Worm (Caenorhabditis elegans): Measurements from ENCODE around the gene pfk-1.1.

Gene pfk-1.1

DNA sequence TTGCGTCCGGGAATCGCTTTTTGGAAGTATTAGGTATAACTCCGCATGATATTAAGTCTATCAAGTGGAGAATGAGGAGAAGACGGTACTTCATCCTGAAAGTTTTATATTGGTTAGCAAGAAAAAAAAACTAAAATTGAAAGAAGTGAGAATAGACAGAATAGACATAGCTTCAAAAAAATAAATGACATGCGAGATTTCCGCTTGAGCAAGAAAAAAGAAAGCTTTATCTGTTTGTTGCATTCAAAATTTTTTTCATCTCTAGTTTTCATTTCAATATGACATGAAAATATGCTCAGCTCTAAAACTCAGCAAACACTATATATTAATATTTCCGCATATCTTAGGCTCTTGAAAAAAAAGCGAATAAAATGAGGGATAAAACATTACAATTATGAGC lies 16.8 kb upstream of the pfk-1.1 start, which contains the start of gene hst-3.2:
Gene hst-3.2 (minus strand): TSS at position 101 of the 400 bp plus-strand sequence.
- no peak for TF ChIP-seq sptf-2 (GFP tag; optimal IDR thresholded peaks at IDR 0.05)
- TF ChIP-seq F52B5.7 (tag; optimal IDR thresholded peaks at IDR 0.05): no peak
- no peak for TF ChIP-seq atf-7 (tag; optimal IDR thresholded peaks at IDR 0.05)

ce11 chrX:2924438-2924837 lies 16.2 kb upstream of the pfk-1.1 start:
- TF ChIP-seq B0035.1 (tag; optimal IDR thresholded peaks at IDR 0.05) (no peak), ztf-6 (GFP tag; IDR thresholded peaks at IDR 0.05) (no peak), zfh-2 (GFP tag; conservative IDR thresholded peaks at IDR 0.05) (0 out of 2 replicates have a peak, but pooled peaks have one; percentile 27)

DNA sequence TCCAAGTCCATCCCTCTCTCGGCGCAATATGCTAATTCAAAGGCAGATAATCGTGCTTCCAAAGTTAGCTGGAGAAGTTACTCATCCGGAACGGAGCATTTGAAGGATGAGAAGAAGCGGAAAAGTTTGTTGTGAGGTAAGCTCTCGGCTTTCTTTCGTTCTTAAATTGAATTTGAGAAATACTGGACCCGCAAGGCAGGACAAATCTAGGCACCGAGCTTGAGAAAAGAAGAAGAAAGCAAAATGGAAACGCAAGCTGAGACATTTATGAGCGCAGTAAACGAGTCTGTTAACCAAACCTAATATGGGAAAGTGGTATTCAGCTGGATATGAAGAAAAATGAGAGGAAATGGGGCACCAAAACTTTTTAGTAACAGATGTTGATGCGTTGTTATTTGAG lies 14.7 kb upstream of the pfk-1.1 start:
- no peak for TF ChIP-seq mxl-1 (tag; optimal IDR thresholded peaks at IDR 0.05)
- TF ChIP-seq madf-3 (GFP tag; IDR thresholded peaks at IDR 0.05): no peak
- TF ChIP-seq F37B4.10 (GFP tag; IDR thresholded peaks at IDR 0.05): no peak
- TF ChIP-seq snpc-4 (GFP tag; optimal IDR thresholded peaks at IDR 0.05): no peak
- TF ChIP-seq snpc-4 (tag; optimal IDR thresholded peaks at IDR 0.05): no peak
- TF ChIP-seq nhr-27 (tag; optimal IDR thresholded peaks at IDR 0.05): no peak
- no peak for TF ChIP-seq snpc-1.3 (tag; optimal IDR thresholded peaks at IDR 0.05; ENCODE audit: insufficient read depth)
- no peak for TF ChIP-seq aptf-2 (GFP tag; conservative IDR thresholded peaks at IDR 0.05)
- TF ChIP-seq die-1 (tag; optimal IDR thresholded peaks at IDR 0.05): no peak
- TF ChIP-seq madf-8 (GFP tag; conservative IDR thresholded peaks at IDR 0.05): no peak
- no peak for TF ChIP-seq nfyb-1 (GFP tag; IDR thresholded peaks at IDR 0.05)
- TF ChIP-seq F57C9.4 (tag; optimal IDR thresholded peaks at IDR 0.05): no peak
- TF ChIP-seq F55B11.4 (tag; optimal IDR thresholded peaks at IDR 0.05; ENCODE audit: borderline replicate concordance, insufficient read depth): no peak
- no peak for TF ChIP-seq F22D6.2 (tag; optimal IDR thresholded peaks at IDR 0.05)
- no peak for TF ChIP-seq sea-2 (GFP tag; IDR thresholded peaks at IDR 0.05)
- TF ChIP-seq ceh-79 (tag; optimal IDR thresholded peaks at IDR 0.05): no peak
- no peak for TF ChIP-seq xnd-1 (tag; optimal IDR thresholded peaks at IDR 0.05)
- TF ChIP-seq F33H1.4 (GFP tag; IDR thresholded peaks at IDR 0.05): no peak
- TF ChIP-seq lin-54 (GFP tag; optimal IDR thresholded peaks at IDR 0.05): no peak
- TF ChIP-seq T07F8.4 (tag; optimal IDR thresholded peaks at IDR 0.05): no peak

DNA sequence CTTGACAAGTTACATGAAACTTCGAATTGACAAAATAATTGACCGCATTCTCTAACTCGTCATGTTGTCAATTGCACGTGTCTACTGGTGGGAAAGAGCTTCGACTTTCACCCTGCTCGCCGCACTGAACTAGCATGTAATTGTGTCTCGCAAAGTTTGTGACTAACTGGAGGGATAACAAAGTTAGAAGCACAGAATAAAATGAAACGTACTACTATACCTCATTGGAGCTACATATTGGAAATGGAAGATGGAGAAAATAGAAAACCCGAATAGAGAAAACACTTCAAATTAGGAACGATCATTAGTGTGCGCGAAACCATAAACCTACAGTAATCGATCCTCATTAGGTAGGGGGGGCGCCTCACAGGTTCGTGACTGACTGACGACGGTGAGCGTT lies 13.1 kb upstream of the pfk-1.1 start:
- no peak for TF ChIP-seq dpl-1 (GFP tag; optimal IDR thresholded peaks at IDR 0.05)

ce11 chrX:2928089-2928488 lies 12.6 kb upstream of the pfk-1.1 start:
- no peak for TF ChIP-seq mel-28 (tag; optimal IDR thresholded peaks at IDR 0.05; ENCODE audit: borderline replicate concordance)
- no peak for TF ChIP-seq mcd-1 (GFP tag; IDR thresholded peaks at IDR 0.05)
- TF ChIP-seq zim-3 (tag; optimal IDR thresholded peaks at IDR 0.05): no peak
- no peak for TF ChIP-seq nhr-27 (tag; optimal IDR thresholded peaks at IDR 0.05)
- TF ChIP-seq bed-1 (GFP tag; IDR thresholded peaks at IDR 0.05): no peak
- no peak for TF ChIP-seq ztf-22 (GFP tag; optimal IDR thresholded peaks at IDR 0.05)
- TF ChIP-seq bed-2 (GFP tag; IDR thresholded peaks at IDR 0.05): no peak
- TF ChIP-seq hmg-20 (GFP tag; IDR thresholded peaks at IDR 0.05): no peak
- TF ChIP-seq let-607 (tag; optimal IDR thresholded peaks at IDR 0.05): no peak
- TF ChIP-seq snpc-3.4 (tag; optimal IDR thresholded peaks at IDR 0.05): no peak
- no peak for TF ChIP-seq repo-1 (tag; optimal IDR thresholded peaks at IDR 0.05)
- TF ChIP-seq hsf-1 (GFP tag; IDR thresholded peaks at IDR 0.05): no peak
- TF ChIP-seq let-526 (GFP tag; IDR thresholded peaks at IDR 0.05): no peak
